Worm (Caenorhabditis elegans) whole organism, young adult: ENCODE results near the gene F16F9.4.

Experiments
- B0261.1 ChIP-seq: sonication (generic microtip); optimal IDR thresholded peaks from 2 replicates; lab custom pipeline; 2016; ENCODE audit warnings: mild to moderate bottlenecking, missing genetic modification characterization, moderate library complexity, missing compliant biosample characterization
- C17E4.6 ChIP-seq: fragments of 200-800 bp; sonication (Bioruptor generic); IDR thresholded peaks from 2 replicates; pipeline ENCODE4 v1.3.6; 2022; ENCODE audit warnings: missing genetic modification reagents, missing genetic modification characterization, missing compliant biosample characterization
- D2030.7 ChIP-seq: fragments of 200-800 bp; sonication (Bioruptor generic); IDR thresholded peaks from 2 replicates; pipeline ENCODE4 v1.3.6; 2022; ENCODE audit warnings: missing genetic modification reagents, missing genetic modification characterization, missing compliant biosample characterization
- F23B12.7 ChIP-seq: sonication (generic microtip); optimal IDR thresholded peaks from 2 replicates; lab custom pipeline; 2017; ENCODE audit warnings: missing genetic modification characterization, mild to moderate bottlenecking, missing compliant biosample characterization, antibody characterized with exemption, moderate library complexity; ENCODE audit not compliant: insufficient read depth
- F33H1.4 ChIP-seq: fragments of 200-800 bp; sonication (Bioruptor generic); IDR thresholded peaks from 2 replicates; pipeline ENCODE4 v1.3.6; 2022; ENCODE audit warnings: missing genetic modification reagents, missing genetic modification characterization, missing compliant biosample characterization
- F57A8.1 ChIP-seq: fragments of 200-800 bp; sonication (Bioruptor generic); optimal IDR thresholded peaks from 2 replicates; lab custom pipeline; 2018; ENCODE audit warnings: mild to moderate bottlenecking, missing genetic modification characterization, moderate library complexity, missing compliant biosample characterization
- K11D2.4 ChIP-seq: fragments of 200-800 bp; sonication (Bioruptor generic); IDR thresholded peaks from 2 replicates; pipeline ENCODE4 v1.3.6; 2022; ENCODE audit warnings: missing genetic modification reagents, missing genetic modification characterization, missing compliant biosample characterization
- Y53F4B.3 ChIP-seq: fragments of 200-800 bp; sonication (Bioruptor generic); IDR thresholded peaks from 2 replicates; pipeline ENCODE4 v1.3.6; 2022; ENCODE audit warnings: missing genetic modification reagents, missing genetic modification characterization, missing compliant biosample characterization
- Y79H2A.3 ChIP-seq: fragments of 200-800 bp; sonication (Bioruptor generic); conservative IDR thresholded peaks from 2 replicates; pipeline ENCODE4 v1.3.6; 2022; ENCODE audit warnings: missing genetic modification reagents, missing genetic modification characterization, missing compliant biosample characterization
- akir-1 ChIP-seq: fragments of 200-800 bp; sonication (Bioruptor generic); optimal IDR thresholded peaks from 2 replicates; lab custom pipeline; 2018; ENCODE audit warnings: mild to moderate bottlenecking, missing genetic modification characterization, moderate library complexity, missing compliant biosample characterization
- ama-1 ChIP-seq, 3 experiments: fragments of 150-350 bp in 1 of 3; sonication (generic microtip) in 2 of 3; optimal IDR thresholded peaks; 2 replicates each; lab custom pipeline; 2014 to 2018; ENCODE audit warnings: missing biosample characterization in 2 of 3, missing genetic modification characterization in 2 of 3, missing genetic modification reagents in 2 of 3
- attf-6 ChIP-seq: fragments of 200-800 bp; sonication (Bioruptor generic); IDR thresholded peaks from 2 replicates; pipeline ENCODE4 v1.3.6; 2022; ENCODE audit warnings: missing genetic modification reagents, missing genetic modification characterization, missing compliant biosample characterization
- ceh-100 ChIP-seq: fragments of 200-800 bp; sonication (Bioruptor generic); IDR thresholded peaks from 2 replicates; pipeline ENCODE4 v1.3.6; 2022; ENCODE audit warnings: missing genetic modification reagents, missing genetic modification characterization, missing compliant biosample characterization
- ceh-27 ChIP-seq: fragments of 200-800 bp; sonication (Bioruptor generic); optimal IDR thresholded peaks from 2 replicates; lab custom pipeline; 2018; ENCODE audit warnings: mild to moderate bottlenecking, missing genetic modification characterization, moderate library complexity, missing compliant biosample characterization
- die-1 ChIP-seq: sonication (generic microtip); optimal IDR thresholded peaks from 2 replicates; lab custom pipeline; 2016; ENCODE audit warnings: missing genotype, mild to moderate bottlenecking, missing genetic modification characterization, missing compliant biosample characterization
- dpff-1 ChIP-seq: sonication (generic microtip); optimal IDR thresholded peaks from 2 replicates; lab custom pipeline; 2017; ENCODE audit warnings: mild to moderate bottlenecking, missing genetic modification characterization, missing compliant biosample characterization
- dpl-1 ChIP-seq: fragments of 150-350 bp; optimal IDR thresholded peaks from 2 replicates; lab custom pipeline; 2014; ENCODE audit warnings: missing biosample characterization, missing genetic modification reagents, missing genetic modification characterization
- efl-1 ChIP-seq: fragments of 150-350 bp; optimal IDR thresholded peaks from 2 replicates; lab custom pipeline; 2014; ENCODE audit warnings: missing biosample characterization, missing genetic modification reagents, missing genetic modification characterization
- ekl-4 ChIP-seq: fragments of 200-800 bp; sonication (Bioruptor generic); IDR thresholded peaks from 2 replicates; pipeline ENCODE4 v1.3.6; 2022; ENCODE audit warnings: missing genetic modification reagents, missing genetic modification characterization, missing compliant biosample characterization
- gei-17 ChIP-seq: fragments of 200-800 bp; sonication (Bioruptor generic); optimal IDR thresholded peaks from 2 replicates; lab custom pipeline; 2018; ENCODE audit warnings: mild to moderate bottlenecking, missing genetic modification characterization, missing compliant biosample characterization
- him-1 ChIP-seq: sonication (generic microtip); optimal IDR thresholded peaks from 2 replicates; lab custom pipeline; 2016; ENCODE audit warnings: missing genotype, missing genetic modification reagents, missing genetic modification characterization, missing compliant biosample characterization
- hmg-1.2 ChIP-seq: fragments of 200-800 bp; sonication (Bioruptor generic); IDR thresholded peaks from 2 replicates; pipeline ENCODE4 v1.3.6; 2022; ENCODE audit warnings: missing genetic modification reagents, missing genetic modification characterization, missing compliant biosample characterization
- lin-26 ChIP-seq: fragments of 200-800 bp; sonication (Bioruptor generic); IDR thresholded peaks from 2 replicates; pipeline ENCODE4 v1.3.6; 2022; ENCODE audit warnings: missing genetic modification reagents, missing genetic modification characterization, missing compliant biosample characterization
- lin-35 ChIP-seq, 3 experiments: fragments of 150-350 bp in 2 of 3; sonication (generic microtip) in 1 of 3; optimal IDR thresholded peaks; 2 replicates each; lab custom pipeline; 2014 to 2018; ENCODE audit warnings: missing biosample characterization in 3 of 3, missing genetic modification characterization in 3 of 3, missing genetic modification reagents in 3 of 3
- lir-1 ChIP-seq: fragments of 200-800 bp; sonication (Bioruptor generic); conservative IDR thresholded peaks from 2 replicates; pipeline ENCODE4 v1.3.6; 2022; ENCODE audit warnings: missing genetic modification reagents, missing genetic modification characterization, missing compliant biosample characterization
- madf-3 ChIP-seq: fragments of 200-800 bp; sonication (Bioruptor generic); IDR thresholded peaks from 2 replicates; pipeline ENCODE4 v1.3.6; 2022; ENCODE audit warnings: missing genetic modification reagents, missing genetic modification characterization, missing compliant biosample characterization
- mcd-1 ChIP-seq: fragments of 200-800 bp; sonication (Bioruptor generic); IDR thresholded peaks from 2 replicates; pipeline ENCODE4 v1.3.6; 2022; ENCODE audit warnings: missing genetic modification reagents, missing genetic modification characterization, missing compliant biosample characterization
- nfya-2 ChIP-seq: fragments of 200-800 bp; sonication (Bioruptor generic); IDR thresholded peaks from 2 replicates; pipeline ENCODE4 v1.3.6; 2022; ENCODE audit warnings: missing genetic modification reagents, missing genetic modification characterization, missing compliant biosample characterization
- nhr-120 ChIP-seq: fragments of 200-800 bp; sonication (Bioruptor generic); IDR thresholded peaks from 2 replicates; pipeline ENCODE4 v1.3.6; 2022; ENCODE audit warnings: missing genetic modification characterization, missing compliant biosample characterization
- nhr-179 ChIP-seq: sonication (generic microtip); optimal IDR thresholded peaks from 2 replicates; lab custom pipeline; 2016; ENCODE audit warnings: mild to moderate bottlenecking, missing genetic modification characterization, missing compliant biosample characterization
- nhr-80 ChIP-seq: sonication (generic microtip); optimal IDR thresholded peaks from 2 replicates; lab custom pipeline; 2016; ENCODE audit warnings: missing genetic modification characterization, missing compliant biosample characterization
- rcor-1 ChIP-seq: fragments of 200-800 bp; sonication (Bioruptor generic); IDR thresholded peaks from 2 replicates; pipeline ENCODE4 v1.3.6; 2022; ENCODE audit warnings: missing genetic modification reagents, missing genetic modification characterization, missing compliant biosample characterization
- sea-2 ChIP-seq: fragments of 200-800 bp; sonication (Bioruptor generic); IDR thresholded peaks from 2 replicates; pipeline ENCODE4 v1.3.6; 2022; ENCODE audit warnings: missing genetic modification characterization, missing compliant biosample characterization
- snpc-1.3 ChIP-seq: sonication (generic microtip); optimal IDR thresholded peaks from 2 replicates; lab custom pipeline; 2017; ENCODE audit warnings: missing genetic modification characterization, mild to moderate bottlenecking, missing compliant biosample characterization, antibody characterized with exemption, moderate library complexity, missing genotype, missing genetic modification reagents; ENCODE audit not compliant: insufficient read depth
- somi-1 ChIP-seq: fragments of 200-800 bp; sonication (Bioruptor generic); optimal IDR thresholded peaks from 2 replicates; lab custom pipeline; 2018; ENCODE audit warnings: mild to moderate bottlenecking, missing genetic modification characterization, missing compliant biosample characterization
- tbp1 ChIP-seq: fragments of 200-800 bp; sonication (Bioruptor generic); optimal IDR thresholded peaks from 2 replicates; lab custom pipeline; 2018; ENCODE audit warnings: mild to moderate bottlenecking, missing genetic modification characterization, missing compliant biosample characterization
- unc-62 ChIP-seq: fragments of 150-350 bp; optimal IDR thresholded peaks from 2 replicates; lab custom pipeline; 2014; ENCODE audit warnings: missing biosample characterization, missing genetic modification reagents, missing genetic modification characterization
- xnd-1 ChIP-seq: sonication (generic microtip); optimal IDR thresholded peaks from 2 replicates; lab custom pipeline; 2016; ENCODE audit warnings: missing genotype, missing genetic modification reagents, missing genetic modification characterization, missing compliant biosample characterization
- zim-3 ChIP-seq: sonication (generic microtip); optimal IDR thresholded peaks from 2 replicates; lab custom pipeline; 2017; ENCODE audit warnings: mild to moderate bottlenecking, missing genetic modification characterization, moderate library complexity, missing compliant biosample characterization
- ztf-25 ChIP-seq: fragments of 200-800 bp; sonication (Bioruptor generic); IDR thresholded peaks from 2 replicates; pipeline ENCODE4 v1.3.6; 2022; ENCODE audit warnings: missing genetic modification reagents, missing genetic modification characterization, missing compliant biosample characterization

The F16F9.4 gene

DNA sequence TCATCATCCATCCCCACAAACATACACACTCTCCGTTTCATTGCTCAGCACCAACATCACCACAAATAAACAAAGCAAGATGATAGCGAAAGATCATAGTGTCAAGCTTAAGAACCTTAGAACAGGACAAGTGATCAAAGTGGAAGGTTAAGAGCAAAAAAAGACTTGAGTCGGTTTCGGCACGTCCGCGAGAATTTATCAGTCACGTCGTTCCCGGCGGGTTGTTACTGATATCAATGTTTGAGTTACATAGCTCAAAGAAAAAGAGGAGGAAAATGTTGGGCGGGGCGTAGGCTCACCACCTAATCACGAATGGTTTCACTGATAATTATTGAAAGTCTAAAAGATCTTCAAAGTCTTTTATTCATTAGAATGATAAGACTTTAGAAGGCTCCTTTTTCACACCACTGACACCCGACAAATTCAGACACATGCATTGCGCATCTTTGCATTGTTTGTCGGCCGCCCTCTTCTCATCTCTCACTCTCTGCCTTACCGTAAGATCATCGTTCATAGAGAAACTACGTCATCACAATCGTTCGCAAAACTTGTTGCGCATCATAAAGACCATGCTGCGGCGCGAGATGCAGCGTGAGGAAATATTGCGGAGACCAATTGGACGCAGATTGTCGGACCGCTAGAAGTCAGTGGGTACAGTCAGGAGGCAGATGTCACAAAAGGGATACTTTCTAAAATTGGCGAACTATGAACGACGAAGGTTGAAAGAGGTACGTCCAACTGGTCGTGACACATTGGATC is 14.1 kb upstream of the F16F9.4 start (continued):
- TF ChIP-seq F57A8.1 (GFP tag; lab: Kevin White, UChicago) (no peak), xnd-1 (tag; lab: Kevin White, UChicago) (no peak), ama-1 (optimal IDR thresholded peaks at IDR 0.05; lab: Kevin White, UChicago) (no peak), ama-1 (GFP tag; optimal IDR thresholded peaks at IDR 0.05; lab: Kevin White, UChicago) (no peak), lin-35 (GFP tag; optimal IDR thresholded peaks at IDR 0.05; lab: Kevin White, UChicago) (no peak), ceh-27 (GFP tag; lab: Kevin White, UChicago) (peak; percentile 51), unc-62 (GFP tag; lab: Kevin White, UChicago) (no peak), gei-17 (GFP tag; lab: Kevin White, UChicago) (peak; percentile 35), him-1 (tag; lab: Kevin White, UChicago) (no peak), somi-1 (GFP tag; lab: Kevin White, UChicago) (peak; percentile 81), attf-6 (GFP tag; lab: Robert Waterston, UW) (no peak), efl-1 (GFP tag; lab: Kevin White, UChicago) (no peak), lin-26 (peak; percentile 48; the same call in 1 of the 2 replicates), nhr-80 (tag; lab: Kevin White, UChicago) (peak; percentile 27), nfya-2 (GFP tag; lab: Robert Waterston, UW) (no peak), F33H1.4 (no peak), Y53F4B.3 (GFP tag; lab: Robert Waterston, UW) (no peak), akir-1 (GFP tag; lab: Kevin White, UChicago) (no peak), die-1 (peak; percentile 63), nhr-120 (GFP tag; lab: Robert Waterston, UW) (no peak), tbp1 (GFP tag; lab: Kevin White, UChicago) (no peak), rcor-1 (no peak), hmg-1.2 (GFP tag; lab: Robert Waterston, UW) (peak; percentile 22; the same call in 1 of the 2 replicates), ceh-100 (no peak), mcd-1 (GFP tag; lab: Robert Waterston, UW) (0 out of 2 replicates have a peak, but pooled peaks have one; percentile 18), ekl-4 (GFP tag; lab: Robert Waterston, UW) (no peak), C17E4.6 (no peak), dpl-1 (no peak), dpff-1 (no peak), F23B12.7 (tag; lab: Kevin White, UChicago) (no peak), snpc-1.3 (tag; lab: Kevin White, UChicago) (no peak), zim-3 (tag; lab: Kevin White, UChicago) (no peak), Y79H2A.3 (no peak), D2030.7 (GFP tag; lab: Robert Waterston, UW) (no peak), K11D2.4 (GFP tag; lab: Robert Waterston, UW) (peak; percentile 61; the same call in 1 of the 2 replicates), lir-1 (no peak), ztf-25 (GFP tag; lab: Robert Waterston, UW) (no peak), B0261.1 (tag; lab: Kevin White, UChicago) (no peak), madf-3 (GFP tag; lab: Robert Waterston, UW) (no peak), sea-2 (no peak), nhr-179 (tag; lab: Kevin White, UChicago) (no peak)
- TF ChIP-seq, all 124 proteins: peak for 19
